Fruit fly (Drosophila melanogaster): ENCODE results near the gene exex.

The exex gene

DNA sequence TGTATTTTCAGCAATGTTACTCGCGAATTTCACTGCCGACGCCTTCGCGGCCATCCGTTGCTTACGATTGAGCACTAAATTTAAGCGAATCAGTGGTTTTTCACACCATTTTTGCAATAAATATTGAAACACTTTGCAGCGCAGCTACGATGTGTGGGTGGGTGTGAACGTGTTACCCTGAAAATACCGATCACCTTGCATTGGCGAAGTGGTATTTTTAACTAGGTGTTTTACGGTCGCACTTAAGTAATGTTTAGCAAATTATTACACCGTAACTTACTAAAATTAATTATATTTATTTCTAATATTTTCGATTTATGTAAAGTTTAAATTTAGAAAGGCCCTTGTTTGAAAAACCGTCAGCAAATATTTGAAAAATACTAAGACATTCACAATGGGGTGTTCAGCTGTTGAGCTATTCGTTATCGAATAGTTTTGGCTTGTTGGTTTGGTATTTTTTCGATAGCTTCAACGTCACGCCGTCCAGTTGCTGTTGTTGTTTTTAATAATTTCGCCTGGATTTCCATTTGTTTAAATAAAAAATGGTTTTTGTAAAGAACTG is 12.0 kb upstream of the exex start, which contains the start of the genes syd and Srp9 (continued):
- TF ChIP-seq YL-1 (GFP tag; optimal IDR thresholded peaks at IDR 0.05) (peak; percentile 69), CG30020 (tag; optimal IDR thresholded peaks at IDR 0.05) (peak; percentile 60), lov (optimal IDR thresholded peaks at IDR 0.05) (no peak), lov (GFP tag; IDR thresholded peaks at IDR 0.05) (no peak), CG16815 (GFP tag; optimal IDR thresholded peaks at IDR 0.05) (no peak), CG2116 (GFP tag; optimal IDR thresholded peaks at IDR 0.05) (peak; percentile 57), CG4424 (GFP tag; optimal IDR thresholded peaks at IDR 0.05) (no peak), toy (GFP tag; IDR thresholded peaks at IDR 0.05) (no peak), crp (GFP tag; optimal IDR thresholded peaks at IDR 0.05) (peak; percentile 16 to 84), CG14667 (GFP tag; IDR thresholded peaks at IDR 0.05) (no peak), CG13624 (GFP tag; optimal IDR thresholded peaks at IDR 0.05) (no peak), CG11723 (GFP tag; optimal IDR thresholded peaks at IDR 0.05) (no peak), CG13775 (GFP tag; optimal IDR thresholded peaks at IDR 0.05) (no peak), CG9932 (GFP tag; IDR thresholded peaks at IDR 0.05) (no peak), Spps (tag; optimal IDR thresholded peaks at IDR 0.05) (no peak), Dp (GFP tag; optimal IDR thresholded peaks at IDR 0.05) (peak; percentile 39), nerfin-2 (GFP tag; IDR thresholded peaks at IDR 0.05; ENCODE audit: partially characterized antibody) (no peak), shn (GFP tag; optimal IDR thresholded peaks at IDR 0.05) (no peak), Gsc (GFP tag; IDR thresholded peaks at IDR 0.05) (no peak), CG9215 (GFP tag; IDR thresholded peaks at IDR 0.05) (no peak), CG32767 (GFP tag; IDR thresholded peaks at IDR 0.05) (no peak), D19A (tag; optimal IDR thresholded peaks at IDR 0.05) (no peak), stc (GFP tag; IDR thresholded peaks at IDR 0.05) (no peak), CG7745 (tag; optimal IDR thresholded peaks at IDR 0.05) (peak; percentile 11), caup (GFP tag; optimal IDR thresholded peaks at IDR 0.05; ENCODE audit: severe bottlenecking) (no peak), az2 (GFP tag; optimal IDR thresholded peaks at IDR 0.05) (no peak), CG8388 (GFP tag; optimal IDR thresholded peaks at IDR 0.05) (no peak), Oaz (GFP tag; IDR thresholded peaks at IDR 0.05) (no peak), CG7963 (GFP tag; IDR thresholded peaks at IDR 0.05; ENCODE audit: partially characterized antibody) (no peak), ems (GFP tag; optimal IDR thresholded peaks at IDR 0.05) (no peak), CG30431 (GFP tag; optimal IDR thresholded peaks at IDR 0.05) (no peak), ewg (GFP tag; optimal IDR thresholded peaks at IDR 0.05) (no peak), phol (tag; optimal IDR thresholded peaks at IDR 0.05) (peak; percentile 17), stwl (tag; optimal IDR thresholded peaks at IDR 0.05) (peak; percentile 60), Dref (GFP tag; IDR thresholded peaks at IDR 0.05) (peak; percentile 66), p53 (GFP tag; optimal IDR thresholded peaks at IDR 0.05) (no peak), CG17385 (GFP tag; optimal IDR thresholded peaks at IDR 0.05) (no peak), MTF-1 (GFP tag; optimal IDR thresholded peaks at IDR 0.05; ENCODE audit: borderline replicate concordance) (no peak), CG18619 (GFP tag; optimal IDR thresholded peaks at IDR 0.05) (no peak), crc (GFP tag; optimal IDR thresholded peaks at IDR 0.05) (no peak), CG17829 (tag; optimal IDR thresholded peaks at IDR 0.05) (peak; percentile 31), so (GFP tag; IDR thresholded peaks at IDR 0.05) (no peak), dpn (GFP tag; optimal IDR thresholded peaks at IDR 0.05) (no peak), unc-4 (GFP tag; IDR thresholded peaks at IDR 0.05; ENCODE audit: partially characterized antibody) (peak; percentile 23; the same call in 1 of the 2 replicates), Elba2 (GFP tag; optimal IDR thresholded peaks at IDR 0.05) (no peak), Mad (GFP tag; optimal IDR thresholded peaks at IDR 0.05) (no peak), ssp (GFP tag; IDR thresholded peaks at IDR 0.05) (peak; percentile 49), tup (GFP tag; optimal IDR thresholded peaks at IDR 0.05) (no peak), CG18476 (GFP tag; optimal IDR thresholded peaks at IDR 0.05) (no peak), ab (GFP tag; optimal IDR thresholded peaks at IDR 0.05) (no peak), vnd (GFP tag; IDR thresholded peaks at IDR 0.05; ENCODE audit: partially characterized antibody) (no peak)

All from whole organism, embryonic.